Worm (Caenorhabditis elegans) whole organism, young adult: ENCODE results near the gene T04A11.4.

Experiments used
- B0035.1 ChIP-seq: sonication (generic microtip); optimal IDR thresholded peaks from 2 replicates; lab custom pipeline; 2016; ENCODE audit warnings: missing genetic modification characterization, mild to moderate bottlenecking, missing compliant biosample characterization, missing genotype, missing genetic modification reagents
- C06A6.2 ChIP-seq: fragments of 200-800 bp; sonication (Bioruptor generic); conservative IDR thresholded peaks from 2 replicates; pipeline ENCODE4 v1.3.6; 2022; ENCODE audit warnings: missing genetic modification characterization, missing compliant biosample characterization
- F55B11.4 ChIP-seq: sonication (generic microtip); optimal IDR thresholded peaks from 2 replicates; lab custom pipeline; 2016; ENCODE audit warnings: missing compliant biosample characterization, missing genetic modification characterization, borderline replicate concordance; ENCODE audit not compliant: insufficient read depth
- K12H6.12 ChIP-seq: fragments of 200-800 bp; sonication (Bioruptor generic); optimal IDR thresholded peaks from 2 replicates; lab custom pipeline; 2018; ENCODE audit warnings: mild to moderate bottlenecking, missing genetic modification characterization, missing compliant biosample characterization
- T07F8.4 ChIP-seq: sonication (generic microtip); optimal IDR thresholded peaks from 2 replicates; lab custom pipeline; 2016; ENCODE audit warnings: mild to moderate bottlenecking, missing genetic modification characterization, moderate library complexity, missing compliant biosample characterization
- Y67H2A.10 ChIP-seq: fragments of 200-800 bp; sonication (Bioruptor generic); conservative IDR thresholded peaks from 2 replicates; pipeline ENCODE4 v1.3.6; 2022; ENCODE audit warnings: missing genetic modification reagents, missing genetic modification characterization, missing compliant biosample characterization
- Y95B8A.8 ChIP-seq: fragments of 200-800 bp; sonication (Bioruptor generic); IDR thresholded peaks from 2 replicates; pipeline ENCODE4 v1.3.6; 2022; ENCODE audit warnings: missing genetic modification reagents, missing genetic modification characterization, missing compliant biosample characterization
- akir-1 ChIP-seq: fragments of 200-800 bp; sonication (Bioruptor generic); optimal IDR thresholded peaks from 2 replicates; lab custom pipeline; 2018; ENCODE audit warnings: mild to moderate bottlenecking, missing genetic modification characterization, moderate library complexity, missing compliant biosample characterization
- ama-1 ChIP-seq, 3 experiments: fragments of 150-350 bp in 1 of 3; sonication (generic microtip) in 2 of 3; optimal IDR thresholded peaks; 2 replicates each; lab custom pipeline; 2014 to 2018; ENCODE audit warnings: missing biosample characterization in 2 of 3, missing genetic modification characterization in 2 of 3, missing genetic modification reagents in 2 of 3
- aptf-2 ChIP-seq: fragments of 200-800 bp; sonication (Bioruptor generic); conservative IDR thresholded peaks from 2 replicates; pipeline ENCODE4 v1.3.6; 2022; ENCODE audit warnings: missing genetic modification reagents, missing genetic modification characterization, missing compliant biosample characterization
- cebp-1 ChIP-seq, 2 experiments: fragments of 200-800 bp in 1 of 2; sonication (Bioruptor generic) in 1 of 2; sonication (generic microtip) in 1 of 2; IDR thresholded peaks in 1 of 2; optimal IDR thresholded peaks in 1 of 2; 2 replicates each; pipeline versions ENCODE4 v1.3.6 to Lab custom; 2017 to 2022; ENCODE audit warnings: missing compliant biosample characterization in 2 of 2, missing genetic modification characterization in 2 of 2, mild to moderate bottlenecking in 1 of 2, missing genetic modification reagents in 1 of 2, moderate library complexity in 1 of 2
- cebp-2 ChIP-seq: fragments of 200-800 bp; sonication (Bioruptor generic); IDR thresholded peaks from 2 replicates; pipeline ENCODE4 v1.3.6; 2022; ENCODE audit warnings: missing genetic modification characterization, missing compliant biosample characterization
- ceh-58 ChIP-seq: fragments of 200-800 bp; sonication (Bioruptor generic); IDR thresholded peaks from 2 replicates; pipeline ENCODE4 v1.3.6; 2022; ENCODE audit warnings: missing genetic modification characterization, missing compliant biosample characterization
- ceh-79 ChIP-seq: sonication (generic microtip); optimal IDR thresholded peaks from 2 replicates; lab custom pipeline; 2017; ENCODE audit warnings: mild to moderate bottlenecking, missing genetic modification characterization, missing compliant biosample characterization
- dox-1 ChIP-seq: fragments of 200-800 bp; sonication (Bioruptor generic); IDR thresholded peaks from 2 replicates; pipeline ENCODE4 v1.3.6; 2022; ENCODE audit warnings: missing genetic modification reagents, missing genetic modification characterization, missing compliant biosample characterization
- efl-1 ChIP-seq: fragments of 150-350 bp; optimal IDR thresholded peaks from 2 replicates; lab custom pipeline; 2014; ENCODE audit warnings: missing biosample characterization, missing genetic modification reagents, missing genetic modification characterization
- egl-18 ChIP-seq: fragments of 200-800 bp; sonication (Bioruptor generic); IDR thresholded peaks from 2 replicates; pipeline ENCODE4 v1.3.6; 2022; ENCODE audit warnings: missing genetic modification reagents, missing genetic modification characterization, missing compliant biosample characterization
- egl-44 ChIP-seq: fragments of 200-800 bp; sonication (Bioruptor generic); IDR thresholded peaks from 2 replicates; pipeline ENCODE4 v1.3.6; 2022; ENCODE audit warnings: missing genetic modification reagents, missing genetic modification characterization, missing compliant biosample characterization
- egrh-3 ChIP-seq: fragments of 200-800 bp; sonication (Bioruptor generic); IDR thresholded peaks from 2 replicates; pipeline ENCODE4 v1.3.6; 2022; ENCODE audit warnings: missing genetic modification reagents, missing genetic modification characterization, missing compliant biosample characterization
- ets-4 ChIP-seq: fragments of 200-800 bp; sonication (Bioruptor generic); optimal IDR thresholded peaks from 2 replicates; lab custom pipeline; 2018; ENCODE audit warnings: mild to moderate bottlenecking, missing genetic modification characterization, missing compliant biosample characterization
- hmg-1.2 ChIP-seq: fragments of 200-800 bp; sonication (Bioruptor generic); IDR thresholded peaks from 2 replicates; pipeline ENCODE4 v1.3.6; 2022; ENCODE audit warnings: missing genetic modification reagents, missing genetic modification characterization, missing compliant biosample characterization
- hmg-20 ChIP-seq: fragments of 200-800 bp; sonication (Bioruptor generic); IDR thresholded peaks from 2 replicates; pipeline ENCODE4 v1.3.6; 2022; ENCODE audit warnings: missing genetic modification reagents, missing genetic modification characterization, missing compliant biosample characterization
- lag-1 ChIP-seq: fragments of 200-800 bp; sonication (Bioruptor generic); IDR thresholded peaks from 2 replicates; pipeline ENCODE4 v1.3.6; 2022; ENCODE audit warnings: missing genetic modification reagents, missing genetic modification characterization, missing compliant biosample characterization
- lin-26 ChIP-seq: fragments of 200-800 bp; sonication (Bioruptor generic); IDR thresholded peaks from 2 replicates; pipeline ENCODE4 v1.3.6; 2022; ENCODE audit warnings: missing genetic modification reagents, missing genetic modification characterization, missing compliant biosample characterization
- lin-35 ChIP-seq, 3 experiments: fragments of 150-350 bp in 2 of 3; sonication (generic microtip) in 1 of 3; optimal IDR thresholded peaks; 2 replicates each; lab custom pipeline; 2014 to 2018; ENCODE audit warnings: missing biosample characterization in 3 of 3, missing genetic modification characterization in 3 of 3, missing genetic modification reagents in 3 of 3
- lin-54 ChIP-seq: fragments of 200-800 bp; sonication (Bioruptor generic); optimal IDR thresholded peaks from 2 replicates; lab custom pipeline; 2018; ENCODE audit warnings: mild to moderate bottlenecking, missing genetic modification characterization, missing compliant biosample characterization
- lir-1 ChIP-seq: fragments of 200-800 bp; sonication (Bioruptor generic); conservative IDR thresholded peaks from 2 replicates; pipeline ENCODE4 v1.3.6; 2022; ENCODE audit warnings: missing genetic modification reagents, missing genetic modification characterization, missing compliant biosample characterization
- lsl-1 ChIP-seq: fragments of 200-800 bp; sonication (Bioruptor generic); optimal IDR thresholded peaks from 2 replicates; lab custom pipeline; 2018; ENCODE audit warnings: mild to moderate bottlenecking, missing genetic modification characterization, moderate library complexity, missing compliant biosample characterization
- mcd-1 ChIP-seq: fragments of 200-800 bp; sonication (Bioruptor generic); IDR thresholded peaks from 2 replicates; pipeline ENCODE4 v1.3.6; 2022; ENCODE audit warnings: missing genetic modification reagents, missing genetic modification characterization, missing compliant biosample characterization
- mel-28 ChIP-seq: sonication (generic microtip); optimal IDR thresholded peaks from 2 replicates; lab custom pipeline; 2016; ENCODE audit warnings: borderline replicate concordance, mild to moderate bottlenecking, missing genetic modification characterization, missing compliant biosample characterization
- nfya-1 ChIP-seq: sonication (generic microtip); optimal IDR thresholded peaks from 2 replicates; lab custom pipeline; 2017; ENCODE audit warnings: antibody characterized with exemption, missing compliant biosample characterization, missing genetic modification characterization, borderline replicate concordance; ENCODE audit not compliant: insufficient read depth
- nhr-90 ChIP-seq: sonication (generic microtip); optimal IDR thresholded peaks from 2 replicates; lab custom pipeline; 2016; ENCODE audit warnings: missing genotype, mild to moderate bottlenecking, missing genetic modification characterization, missing compliant biosample characterization
- pbrm-1 ChIP-seq: fragments of 200-800 bp; sonication (Bioruptor generic); IDR thresholded peaks from 2 replicates; pipeline ENCODE4 v1.3.6; 2022; ENCODE audit warnings: missing genetic modification reagents, missing genetic modification characterization, missing compliant biosample characterization
- rec-8 ChIP-seq, 2 experiments: sonication (generic microtip); optimal IDR thresholded peaks; 2 replicates each; lab custom pipeline; 2016; ENCODE audit warnings: mild to moderate bottlenecking in 2 of 2, missing genetic modification characterization in 2 of 2, missing genetic modification reagents in 2 of 2, missing genotype in 2 of 2, missing biosample characterization in 1 of 2, missing compliant biosample characterization in 1 of 2, moderate library complexity in 1 of 2
- repo-1 ChIP-seq: sonication (generic microtip); optimal IDR thresholded peaks from 2 replicates; lab custom pipeline; 2017; ENCODE audit warnings: mild to moderate bottlenecking, missing genetic modification characterization, missing compliant biosample characterization
- rpc-1 ChIP-seq, 2 experiments: fragments of 150-350 bp in 1 of 2; sonication (generic microtip) in 1 of 2; optimal IDR thresholded peaks; 2 replicates each; lab custom pipeline; 2014 to 2018; ENCODE audit warnings: missing biosample characterization in 1 of 2, missing genetic modification characterization in 1 of 2, missing genetic modification reagents in 1 of 2, missing genotype in 1 of 2
- snpc-1.1 ChIP-seq: sonication (generic microtip); optimal IDR thresholded peaks from 2 replicates; lab custom pipeline; 2017; ENCODE audit warnings: missing genetic modification characterization, mild to moderate bottlenecking, missing compliant biosample characterization, antibody characterized with exemption, moderate library complexity, missing genotype, missing genetic modification reagents; ENCODE audit not compliant: insufficient read depth
- snpc-3.4 ChIP-seq: sonication (generic microtip); optimal IDR thresholded peaks from 2 replicates; lab custom pipeline; 2017; ENCODE audit warnings: missing genetic modification characterization, mild to moderate bottlenecking, missing compliant biosample characterization, antibody characterized with exemption, moderate library complexity, missing genotype, missing genetic modification reagents
- tbp1 ChIP-seq: fragments of 200-800 bp; sonication (Bioruptor generic); optimal IDR thresholded peaks from 2 replicates; lab custom pipeline; 2018; ENCODE audit warnings: mild to moderate bottlenecking, missing genetic modification characterization, missing compliant biosample characterization
- tlf-1 ChIP-seq: fragments of 200-800 bp; sonication (Bioruptor generic); optimal IDR thresholded peaks from 2 replicates; lab custom pipeline; 2018; ENCODE audit warnings: mild to moderate bottlenecking, missing genetic modification characterization, missing compliant biosample characterization
- unc-62 ChIP-seq: fragments of 150-350 bp; optimal IDR thresholded peaks from 2 replicates; lab custom pipeline; 2014; ENCODE audit warnings: missing biosample characterization, missing genetic modification reagents, missing genetic modification characterization
- ztf-22 ChIP-seq: fragments of 200-800 bp; sonication (Bioruptor generic); optimal IDR thresholded peaks from 2 replicates; lab custom pipeline; 2018; ENCODE audit warnings: mild to moderate bottlenecking, missing genetic modification characterization, moderate library complexity, missing compliant biosample characterization
- ztf-3 ChIP-seq: fragments of 200-800 bp; sonication (Bioruptor generic); optimal IDR thresholded peaks from 2 replicates; lab custom pipeline; 2018; ENCODE audit warnings: mild to moderate bottlenecking, missing genetic modification characterization, missing compliant biosample characterization

The T04A11.4 gene

DNA sequence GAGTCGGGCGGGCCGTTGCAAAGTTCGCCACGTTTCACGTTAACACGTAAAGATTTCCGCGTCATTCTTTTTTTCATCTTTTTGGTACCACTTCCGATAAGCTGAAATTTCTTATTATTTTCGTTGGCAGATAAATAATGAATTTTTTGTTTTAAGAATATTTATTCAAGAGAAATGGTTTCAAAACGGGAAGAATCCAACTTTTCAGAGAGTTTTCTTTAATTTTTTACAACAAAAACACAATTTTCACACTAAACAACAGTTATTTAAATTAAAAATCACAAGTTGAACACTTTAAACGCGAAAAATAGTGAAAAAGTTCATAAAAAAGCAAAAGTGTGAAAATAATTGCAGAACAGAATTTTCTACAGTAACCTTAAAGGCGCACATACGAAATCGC, 30.3 kb downstream of the T04A11.4 start, which contains the start of gene spe-44:
TSS of gene spe-44 (minus strand) at position 101 of the 400 bp plus-strand sequence.
- TF ChIP-seq mcd-1 (GFP tag; lab: Robert Waterston, UW): no peak
- no peak for TF ChIP-seq B0035.1 (tag; lab: Kevin White, UChicago)
- TF ChIP-seq mel-28 (tag; lab: Kevin White, UChicago): no peak
- no peak for TF ChIP-seq hmg-1.2 (GFP tag; lab: Robert Waterston, UW)
- peak; percentile 71 for TF ChIP-seq lsl-1 (GFP tag; lab: Kevin White, UChicago)

DNA sequence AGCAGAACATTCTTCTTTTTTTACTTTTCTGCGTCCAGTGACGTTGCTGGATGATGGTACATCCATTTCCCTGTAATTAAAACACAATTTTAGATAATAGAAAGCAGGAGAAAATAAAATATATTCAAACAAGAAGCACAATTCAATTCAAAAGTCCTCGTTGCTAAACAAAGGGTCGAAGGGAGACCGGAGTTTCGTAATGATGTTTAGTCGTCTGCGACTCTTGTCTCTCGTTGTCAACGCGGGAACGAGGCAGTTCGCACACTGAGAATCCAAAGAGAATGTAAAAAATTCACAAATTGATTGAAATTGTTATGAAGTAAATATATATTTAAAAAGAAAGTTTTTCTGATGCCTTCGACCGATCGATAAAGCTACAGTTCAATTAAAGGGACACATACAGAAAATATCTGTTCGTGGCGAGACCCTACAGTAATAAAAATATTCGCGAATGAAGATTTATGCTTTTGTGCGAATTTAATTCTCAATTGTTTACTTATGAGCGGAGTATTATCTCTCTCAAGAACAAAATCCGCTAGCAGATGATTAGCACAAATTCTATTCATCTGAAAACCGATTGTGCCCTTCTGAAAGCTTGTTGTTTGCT, 33.1 kb downstream of the T04A11.4 start, which contains the start of gene dpy-26:
TSS of gene dpy-26 (minus strand) at position 111 of the 607 bp plus-strand sequence.
- no peak for TF ChIP-seq ceh-79
- no peak for TF ChIP-seq egl-44 (GFP tag; lab: Robert Waterston, UW)
- TF ChIP-seq repo-1: no peak
- TF ChIP-seq cebp-1 (GFP tag; IDR thresholded peaks at IDR 0.05; lab: Robert Waterston, UW): no peak
- TF ChIP-seq cebp-1 (tag; optimal IDR thresholded peaks at IDR 0.05; lab: Kevin White, UChicago): no peak
- no peak for TF ChIP-seq K12H6.12
- TF ChIP-seq lir-1 (GFP tag; lab: Robert Waterston, UW): no peak
- TF ChIP-seq ztf-22 (GFP tag; lab: Kevin White, UChicago): no peak
- TF ChIP-seq lag-1 (GFP tag; lab: Robert Waterston, UW): no peak
- TF ChIP-seq ztf-3: no peak
- TF ChIP-seq pbrm-1 (GFP tag; lab: Robert Waterston, UW): no peak
- no peak for TF ChIP-seq akir-1
- no peak for TF ChIP-seq mel-28 (tag; lab: Kevin White, UChicago)
- TF ChIP-seq tbp1 (GFP tag; lab: Kevin White, UChicago): no peak
- TF ChIP-seq nhr-90 (tag; lab: Kevin White, UChicago): no peak
- TF ChIP-seq snpc-1.1 (tag; lab: Kevin White, UChicago): no peak
- no peak for TF ChIP-seq snpc-3.4 (tag; lab: Kevin White, UChicago)
- TF ChIP-seq nfya-1 (tag; lab: Kevin White, UChicago): no peak
- TF ChIP-seq lin-35 (GFP tag; optimal IDR thresholded peaks at IDR 0.05; lab: Kevin White, UChicago): no peak
- no peak for TF ChIP-seq rpc-1 (optimal IDR thresholded peaks at IDR 0.05; lab: Kevin White, UChicago)
- TF ChIP-seq rpc-1 (tag; optimal IDR thresholded peaks at IDR 0.05; lab: Kevin White, UChicago): no peak
- no peak for TF ChIP-seq tlf-1
- TF ChIP-seq C06A6.2 (GFP tag; lab: Robert Waterston, UW): no peak
- no peak for TF ChIP-seq Y95B8A.8 (GFP tag; lab: Robert Waterston, UW)
- no peak for TF ChIP-seq ama-1 (optimal IDR thresholded peaks at IDR 0.05; lab: Kevin White, UChicago)
- TF ChIP-seq ama-1 (GFP tag; optimal IDR thresholded peaks at IDR 0.05; lab: Kevin White, UChicago): no peak
- no peak for TF ChIP-seq lin-54 (GFP tag; lab: Kevin White, UChicago)
- TF ChIP-seq F55B11.4 (tag; lab: Kevin White, UChicago): no peak
- TF ChIP-seq Y67H2A.10 (GFP tag; lab: Robert Waterston, UW): no peak
- TF ChIP-seq rec-8 (tag; optimal IDR thresholded peaks at IDR 0.05; lab: Kevin White, UChicago): no peak
- TF ChIP-seq efl-1: peak; percentile 54
- no peak for TF ChIP-seq ceh-58 (GFP tag; lab: Robert Waterston, UW)
- no peak for TF ChIP-seq ets-4 (GFP tag; lab: Kevin White, UChicago)
- TF ChIP-seq T07F8.4 (tag; lab: Kevin White, UChicago): no peak
- no peak for TF ChIP-seq hmg-20 (GFP tag; lab: Robert Waterston, UW)
- no peak for TF ChIP-seq lin-26 (GFP tag; lab: Robert Waterston, UW)
- no peak for TF ChIP-seq dox-1 (GFP tag; lab: Robert Waterston, UW)
- no peak for TF ChIP-seq cebp-2
- no peak for TF ChIP-seq egl-18 (GFP tag; lab: Robert Waterston, UW)
- TF ChIP-seq egrh-3 (GFP tag; lab: Robert Waterston, UW): no peak
- no peak for TF ChIP-seq unc-62 (GFP tag; lab: Kevin White, UChicago)
- TF ChIP-seq B0035.1 (tag; lab: Kevin White, UChicago): no peak
- no peak for TF ChIP-seq mcd-1 (GFP tag; lab: Robert Waterston, UW)
- no peak for TF ChIP-seq aptf-2
